Worm (Caenorhabditis elegans) whole organism, L4 larva: ENCODE measurements around the gene srd-9.

Experiments used
- F10B5.3 ChIP-seq: sonication (generic microtip); optimal IDR thresholded peaks from 2 replicates; lab custom pipeline; 2016; ENCODE audit warnings: mild to moderate bottlenecking, missing genetic modification characterization, missing compliant biosample characterization
- F26F4.8 ChIP-seq: fragments of 200-800 bp; sonication (Bioruptor generic); conservative IDR thresholded peaks from 2 replicates; pipeline ENCODE4 v1.3.6; 2022; ENCODE audit warnings: missing genetic modification characterization, missing compliant biosample characterization
- F44E2.7 ChIP-seq: fragments of 200-800 bp; sonication (Bioruptor generic); IDR thresholded peaks from 2 replicates; pipeline ENCODE4 v2.1.2; 2022; ENCODE audit warnings: missing genetic modification characterization, missing compliant biosample characterization
- F49E8.2 ChIP-seq: sonication (generic microtip); optimal IDR thresholded peaks from 2 replicates; lab custom pipeline; 2016; ENCODE audit warnings: missing compliant biosample characterization, mild to moderate bottlenecking, missing genetic modification characterization, borderline replicate concordance
- T26A8.4 ChIP-seq: fragments of 200-800 bp; sonication (Bioruptor generic); IDR thresholded peaks from 2 replicates; pipeline ENCODE4 v1.3.6; 2022; ENCODE audit warnings: missing genetic modification characterization, missing compliant biosample characterization
- aha-1 ChIP-seq: fragments of 150-350 bp; peaks from one replicate; lab custom pipeline; 2014; ENCODE audit warnings: missing biosample characterization, missing genetic modification characterization
- ama-1 ChIP-seq: fragments of 150-350 bp; optimal IDR thresholded peaks from 2 replicates; lab custom pipeline; 2014; ENCODE audit warnings: inconsistent platforms, mixed read lengths
- ceh-20 ChIP-seq: fragments of 200-800 bp; sonication (Bioruptor generic); IDR thresholded peaks from 2 replicates; pipeline ENCODE4 v1.3.6; 2022; ENCODE audit warnings: missing genetic modification reagents, missing genetic modification characterization, missing compliant biosample characterization
- ceh-62 ChIP-seq: sonication (generic microtip); optimal IDR thresholded peaks from 2 replicates; lab custom pipeline; 2017; ENCODE audit warnings: missing biosample characterization, missing genetic modification characterization
- ceh-82 ChIP-seq: sonication (generic microtip); optimal IDR thresholded peaks from 2 replicates; lab custom pipeline; 2017; ENCODE audit warnings: missing biosample characterization, missing genetic modification characterization
- dmd-8 ChIP-seq: fragments of 200-800 bp; sonication (Bioruptor generic); IDR thresholded peaks from 2 replicates; pipeline ENCODE4 v1.3.6; 2022; ENCODE audit warnings: missing genetic modification characterization, missing compliant biosample characterization
- dve-1 ChIP-seq: sonication (generic microtip); optimal IDR thresholded peaks from 2 replicates; lab custom pipeline; 2017; ENCODE audit warnings: antibody characterized with exemption, mild to moderate bottlenecking, missing genetic modification characterization, missing compliant biosample characterization; ENCODE audit not compliant: insufficient read depth
- egl-27 ChIP-seq: sonication (generic microtip); optimal IDR thresholded peaks from 3 replicates; lab custom pipeline; 2017; ENCODE audit warnings: missing biosample characterization, missing genetic modification reagents, missing genetic modification characterization
- egl-43 ChIP-seq: fragments of 200-800 bp; sonication (Bioruptor generic); IDR thresholded peaks from 2 replicates; pipeline ENCODE4 v1.3.6; 2022; ENCODE audit warnings: missing genetic modification reagents, missing genetic modification characterization, missing compliant biosample characterization
- gei-8 ChIP-seq: fragments of 200-800 bp; sonication (Bioruptor generic); optimal IDR thresholded peaks from 2 replicates; lab custom pipeline; 2018; ENCODE audit warnings: mild to moderate bottlenecking, missing genetic modification characterization, missing compliant biosample characterization
- lim-7 ChIP-seq: fragments of 200-800 bp; sonication (Bioruptor generic); IDR thresholded peaks from 2 replicates; pipeline ENCODE4 v1.3.6; 2022; ENCODE audit warnings: missing genetic modification characterization, missing compliant biosample characterization
- lin-13 ChIP-seq: fragments of 150-350 bp; optimal IDR thresholded peaks from 2 replicates; lab custom pipeline; 2014; ENCODE audit warnings: missing biosample characterization, missing genetic modification reagents, missing genetic modification characterization
- lin-15B ChIP-seq: fragments of 150-350 bp; sonication (generic microtip); optimal IDR thresholded peaks from 3 replicates; lab custom pipeline; 2014; ENCODE audit warnings: missing biosample characterization, missing genetic modification characterization
- lsy-2 ChIP-seq, 2 experiments: fragments of 150-350 bp in 1 of 2; sonication (generic microtip) in 1 of 2; optimal IDR thresholded peaks; 2 replicates each; lab custom pipeline; 2014 to 2017; ENCODE audit warnings: missing biosample characterization in 2 of 2, missing genetic modification characterization in 2 of 2
- mdl-1 ChIP-seq, 2 experiments: fragments of 150-350 bp in 1 of 2; sonication (generic microtip) in 1 of 2; optimal IDR thresholded peaks; 2 replicates each; lab custom pipeline; 2014 to 2017; ENCODE audit warnings: missing biosample characterization in 2 of 2, missing genetic modification characterization in 2 of 2
- mes-2 ChIP-seq: sonication (generic microtip); optimal IDR thresholded peaks from 2 replicates; lab custom pipeline; 2016; ENCODE audit warnings: missing genotype, mild to moderate bottlenecking, missing genetic modification characterization, missing compliant biosample characterization; ENCODE audit not compliant: poor library complexity, severe bottlenecking
- nhr-111 ChIP-seq: fragments of 200-800 bp; sonication (Bioruptor generic); optimal IDR thresholded peaks from 2 replicates; lab custom pipeline; 2018; ENCODE audit warnings: mild to moderate bottlenecking, missing genetic modification characterization, missing compliant biosample characterization
- nhr-41 ChIP-seq: fragments of 200-800 bp; sonication (Bioruptor generic); IDR thresholded peaks from 2 replicates; pipeline ENCODE4 v1.3.6; 2022; ENCODE audit warnings: missing genetic modification reagents, missing genetic modification characterization, missing compliant biosample characterization
- nhr-6 ChIP-seq: fragments of 150-350 bp; optimal IDR thresholded peaks from 2 replicates; lab custom pipeline; 2014; ENCODE audit warnings: missing biosample characterization, missing genetic modification characterization
- pha-4 ChIP-seq, 2 experiments: fragments of 150-350 bp in 1 of 2; fragments of 200-800 bp in 1 of 2; sonication (Bioruptor generic) in 1 of 2; IDR thresholded peaks in 1 of 2; optimal IDR thresholded peaks in 1 of 2; 2 replicates each; pipeline versions ENCODE4 v1.3.6 to Lab custom; 2014 to 2022; ENCODE audit warnings: missing genetic modification characterization in 2 of 2, missing genetic modification reagents in 2 of 2, missing biosample characterization in 1 of 2, missing compliant biosample characterization in 1 of 2
- php-3 ChIP-seq: fragments of 200-800 bp; sonication (Bioruptor generic); IDR thresholded peaks from 2 replicates; pipeline ENCODE4 v1.3.6; 2022; ENCODE audit warnings: missing genetic modification reagents, missing genetic modification characterization, missing compliant biosample characterization
- pqm-1 ChIP-seq: sonication (generic microtip); optimal IDR thresholded peaks from 2 replicates; lab custom pipeline; 2017; ENCODE audit warnings: missing biosample characterization, missing genetic modification characterization
- rbr-2 ChIP-seq: sonication (generic microtip); optimal IDR thresholded peaks from 2 replicates; lab custom pipeline; 2016; ENCODE audit warnings: missing genotype, missing genetic modification characterization, missing compliant biosample characterization
- saeg-2 ChIP-seq: fragments of 200-800 bp; sonication (Bioruptor generic); IDR thresholded peaks from 2 replicates; pipeline ENCODE4 v1.3.6; 2022; ENCODE audit warnings: missing genetic modification reagents, missing genetic modification characterization, missing compliant biosample characterization
- snpc-4 ChIP-seq: fragments of 150-350 bp; optimal IDR thresholded peaks from 2 replicates; lab custom pipeline; 2014; ENCODE audit warnings: missing biosample characterization, missing genetic modification characterization
- tra-1 ChIP-seq: fragments of 200-800 bp; sonication (Bioruptor generic); IDR thresholded peaks from 2 replicates; pipeline ENCODE4 v1.3.6; 2022; ENCODE audit warnings: missing genetic modification reagents, missing genetic modification characterization, missing compliant biosample characterization
- zfp-2 ChIP-seq: sonication (generic microtip); optimal IDR thresholded peaks from 2 replicates; lab custom pipeline; 2016; ENCODE audit warnings: mild to moderate bottlenecking, missing genetic modification characterization, missing compliant biosample characterization
- zip-2 ChIP-seq: fragments of 150-350 bp; optimal IDR thresholded peaks from 2 replicates; lab custom pipeline; 2014; ENCODE audit warnings: missing biosample characterization, missing genetic modification characterization

Gene srd-9

ce11 chrV:5329677-5330266 is 21.8 kb upstream of the srd-9 start (continued):
- TF ChIP-seq pha-4 (GFP tag; IDR thresholded peaks at IDR 0.05; lab: Robert Waterston, UW) (no peak; the same call in 1 of the 2 replicates), pha-4 (tag; optimal IDR thresholded peaks at IDR 0.05; lab: Kevin White, UChicago) (peak; percentile 13), rbr-2 (peak; percentile 29), tra-1 (0 out of 2 replicates have a peak, but pooled peaks have one; percentile 25), lim-7 (GFP tag; lab: Robert Waterston, UW) (peak; percentile 59; the same call in 1 of the 2 replicates), ceh-20 (GFP tag; lab: Robert Waterston, UW) (0 out of 2 replicates have a peak, but pooled peaks have one; percentile 21)
- TF ChIP-seq, all 104 proteins: peak for 30

DNA sequence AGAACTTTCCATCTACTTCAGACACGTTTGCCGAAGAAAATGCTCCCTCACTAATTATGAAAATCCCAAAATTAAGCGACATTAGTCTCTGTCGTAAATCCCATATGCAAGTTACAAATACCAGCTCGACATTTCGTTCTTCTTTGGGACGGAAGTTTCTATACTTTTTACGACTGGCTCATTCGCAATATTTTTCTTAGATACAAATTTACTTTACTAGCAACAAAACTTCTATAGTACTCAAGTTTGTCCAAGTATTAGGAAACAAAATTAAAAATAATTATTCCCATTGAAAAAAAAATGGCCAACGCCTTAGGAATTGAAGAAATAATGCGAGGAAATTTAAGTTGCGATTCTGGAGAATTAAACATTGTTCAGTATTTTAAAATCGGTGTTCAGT is 20.6 kb upstream of the srd-9 start, which contains the start of gene srg-26:
srg-26 (plus strand) TSS at position 301 of the 400 bp plus-strand sequence.
- no peak for TF ChIP-seq mes-2 (tag; lab: Kevin White, UChicago)
- TF ChIP-seq dve-1 (tag; lab: Kevin White, UChicago), result no peak
- TF ChIP-seq lsy-2 (tag; optimal IDR thresholded peaks at IDR 0.05; lab: Kevin White, UChicago), result no peak
- no peak for TF ChIP-seq gei-8 (GFP tag; lab: Kevin White, UChicago)
- TF ChIP-seq F10B5.3 (tag; lab: Kevin White, UChicago), result no peak
- no peak for TF ChIP-seq egl-43
- TF ChIP-seq F44E2.7 (GFP tag; lab: Robert Waterston, UW), result no peak
- no peak for TF ChIP-seq F26F4.8 (GFP tag; lab: Robert Waterston, UW)
- TF ChIP-seq php-3 (GFP tag; lab: Robert Waterston, UW), result no peak

ce11 chrV:5334588-5334987 is 17.0 kb upstream of the srd-9 start, which contains the start of gene srg-28:
Gene srg-28 (plus strand): TSS chrV:5334888.
- no peak for TF ChIP-seq gei-8 (GFP tag; lab: Kevin White, UChicago)
- TF ChIP-seq F49E8.2 (tag; lab: Kevin White, UChicago), result no peak
- no peak for TF ChIP-seq saeg-2 (GFP tag; lab: Robert Waterston, UW)

DNA sequence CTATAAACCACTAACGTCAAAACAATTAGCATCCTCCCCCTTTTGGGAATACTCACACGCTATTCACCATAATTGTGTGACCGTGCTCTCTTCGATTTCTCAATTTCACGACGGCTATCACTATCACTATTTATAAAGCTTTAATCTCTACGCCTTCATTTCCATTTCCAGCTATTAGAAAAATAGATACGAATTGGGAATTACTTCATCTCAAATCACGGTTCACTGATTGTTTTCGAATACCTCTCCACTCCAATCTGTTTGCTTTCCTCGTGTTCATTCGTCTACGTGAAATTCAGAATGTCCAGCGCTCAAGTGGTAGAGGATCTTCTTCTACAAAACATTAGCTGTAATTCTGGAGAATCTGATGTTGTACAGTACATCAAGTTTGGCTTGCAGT is 14.7 kb upstream of the srd-9 start, which contains the start of gene srg-29:
srg-29 (plus strand) TSS at position 301 of the 400 bp plus-strand sequence.
- TF ChIP-seq aha-1 (peak; percentile 30), nhr-6 (tag; lab: Kevin White, UChicago) (no peak)

ce11 chrV:5339497-5339896 is 12.1 kb upstream of the srd-9 start, which contains the start of gene srg-27:
Gene srg-27 (plus strand): TSS chrV:5339797.
- TF ChIP-seq nhr-111 (GFP tag; lab: Kevin White, UChicago) (no peak), snpc-4 (tag; lab: Kevin White, UChicago) (no peak)

DNA sequence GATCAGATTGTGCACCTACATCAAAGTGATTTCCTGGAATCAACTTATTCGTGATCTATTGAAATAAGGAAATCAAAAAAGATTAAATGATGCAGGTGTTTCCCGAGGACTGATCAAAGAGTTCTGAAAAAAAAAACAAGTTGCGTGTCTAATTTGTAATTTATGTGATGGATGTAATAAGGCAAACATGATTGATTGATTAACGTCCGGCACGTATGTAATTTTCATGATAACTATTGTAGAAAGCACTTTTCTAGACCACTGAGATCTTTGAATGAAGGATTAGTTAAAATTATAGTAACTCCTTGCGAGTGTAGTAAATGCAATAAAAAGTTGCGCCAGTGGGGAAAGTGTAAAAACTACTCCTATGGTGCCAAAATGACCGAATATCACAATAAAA is 6.2 kb upstream of the srd-9 start, which contains the start of gene srg-25:
srg-25 (minus strand) TSS at position 101 of the 400 bp plus-strand sequence.
- TF ChIP-seq aha-1, result no peak
- TF ChIP-seq ceh-82, result no peak
- no peak for TF ChIP-seq T26A8.4 (GFP tag; lab: Robert Waterston, UW)
- TF ChIP-seq ama-1, result no peak
- TF ChIP-seq lin-13 (GFP tag; lab: Kevin White, UChicago), result no peak
- TF ChIP-seq egl-27 (tag; lab: Kevin White, UChicago), result no peak

DNA sequence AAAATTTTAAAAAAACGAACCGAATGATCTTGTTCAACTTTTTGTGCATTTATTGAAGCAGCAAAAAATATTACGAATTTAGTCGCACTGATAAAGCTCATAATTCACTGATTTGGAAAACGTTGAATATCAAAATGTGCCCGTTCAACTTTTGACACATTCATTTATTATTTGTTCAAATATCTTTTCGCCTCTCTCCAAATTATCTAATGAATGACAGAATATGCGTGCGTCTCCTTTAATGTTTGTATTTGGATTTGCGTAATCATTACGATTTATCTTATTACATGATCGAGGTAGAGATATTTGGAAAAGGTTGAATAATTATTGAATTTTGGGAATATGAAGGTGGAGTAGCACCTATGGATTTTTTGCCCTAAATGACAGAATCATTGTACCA is 2.1 kb upstream of the srd-9 start, which contains the start of gene T09D3.3:
T09D3.3 (minus strand) TSS at position 101 of the 400 bp plus-strand sequence.
- TF ChIP-seq mdl-1 (tag; optimal IDR thresholded peaks at IDR 0.05; lab: Kevin White, UChicago) (no peak), nhr-6 (tag; lab: Kevin White, UChicago) (no peak), nhr-41 (GFP tag; lab: Robert Waterston, UW) (no peak), zfp-2 (tag; lab: Kevin White, UChicago) (no peak), pqm-1 (tag; lab: Kevin White, UChicago) (no peak), ceh-62 (tag; lab: Kevin White, UChicago) (no peak), lin-15B (tag; lab: Kevin White, UChicago) (no peak), F49E8.2 (tag; lab: Kevin White, UChicago) (no peak), dmd-8 (no peak), ama-1 (no peak), zip-2 (tag; lab: Kevin White, UChicago) (no peak)
